Fruit fly (Drosophila melanogaster) whole organism, embryonic: ENCODE measurements around the gene Cog3.

Experiments used
- CG13287 ChIP-seq: fragments of 200-800 bp; sonication (Bioruptor generic); IDR thresholded peaks from 2 replicates; pipeline ENCODE4 v1.3.6; 2022; ENCODE audit warnings: missing biosample characterization, missing genetic modification characterization; ENCODE audit not compliant: partially characterized antibody
- CG13775 ChIP-seq: fragments of 200-800 bp; sonication (Bioruptor generic); optimal IDR thresholded peaks from 3 replicates; lab custom pipeline; 2017; ENCODE audit warnings: missing biosample characterization, mild to moderate bottlenecking, missing genetic modification characterization
- CG1602 ChIP-seq: fragments of 200-800 bp; sonication (Bioruptor generic); optimal IDR thresholded peaks from 3 replicates; lab custom pipeline; 2016; ENCODE audit warnings: missing biosample characterization, missing genetic modification characterization
- CG17802 ChIP-seq: fragments of 200-800 bp; sonication (Bioruptor generic); optimal IDR thresholded peaks from 2 replicates; lab custom pipeline; 2018; ENCODE audit warnings: missing biosample characterization, mild to moderate bottlenecking, missing genetic modification characterization, moderate library complexity
- CG18011 ChIP-seq: fragments of 200-800 bp; sonication (Bioruptor generic); optimal IDR thresholded peaks from 2 replicates; lab custom pipeline; 2017; ENCODE audit warnings: missing biosample characterization, missing genetic modification characterization, mild to moderate bottlenecking, moderate library complexity, missing genotype
- CG18599 ChIP-seq: fragments of 200-800 bp; sonication (Bioruptor generic); optimal IDR thresholded peaks from 3 replicates; lab custom pipeline; 2017; ENCODE audit warnings: missing biosample characterization, missing genetic modification characterization, mild to moderate bottlenecking, moderate library complexity, missing genetic modification reagents
- CG34376 ChIP-seq: fragments of 200-800 bp; sonication (Bioruptor generic); optimal IDR thresholded peaks from 2 replicates; lab custom pipeline; 2018; ENCODE audit warnings: missing biosample characterization, mild to moderate bottlenecking, missing genetic modification characterization
- Fer2 ChIP-seq: fragments of 200-800 bp; sonication (Bioruptor generic); optimal IDR thresholded peaks from 2 replicates; lab custom pipeline; 2018; ENCODE audit warnings: missing biosample characterization, mild to moderate bottlenecking, missing genetic modification characterization, moderate library complexity
- Lpt ChIP-seq: fragments of >200 bp; optimal IDR thresholded peaks from 2 replicates; lab custom pipeline; 2018; ENCODE audit warnings: missing biosample characterization, missing genetic modification characterization
- Max ChIP-seq: fragments of 200-800 bp; sonication (Bioruptor generic); optimal IDR thresholded peaks from 2 replicates; lab custom pipeline; 2016; ENCODE audit warnings: missing biosample characterization, mild to moderate bottlenecking, missing genetic modification characterization
- Nf-YC ChIP-seq: fragments of 200-800 bp; optimal IDR thresholded peaks from 3 replicates; lab custom pipeline; 2019; ENCODE audit warnings: missing biosample characterization, mild to moderate bottlenecking, missing genetic modification characterization, moderate library complexity
- Oli ChIP-seq: fragments of 200-800 bp; sonication (Bioruptor generic); optimal IDR thresholded peaks from 2 replicates; lab custom pipeline; 2018; ENCODE audit warnings: missing biosample characterization, mild to moderate bottlenecking, missing genetic modification characterization, moderate library complexity
- ham ChIP-seq: fragments of 200-800 bp; sonication (Bioruptor generic); IDR thresholded peaks from 2 replicates; pipeline ENCODE4 v1.3.6; 2022; ENCODE audit warnings: missing biosample characterization, missing genetic modification characterization
- nmo ChIP-seq: fragments of 200-800 bp; sonication (Bioruptor generic); optimal IDR thresholded peaks from 2 replicates; lab custom pipeline; 2018; ENCODE audit warnings: missing biosample characterization, mild to moderate bottlenecking, missing genetic modification characterization, moderate library complexity

dm6 chr2L:3444789-3445188 is 12.1 kb downstream of the Cog3 start:
- TF ChIP-seq CG13775 (peak; percentile 4), CG13287 (GFP tag; lab: Robert Waterston, UW) (no peak), Oli (tag; lab: Kevin White, UChicago) (peak; percentile 49), CG34376 (GFP tag; lab: Kevin White, UChicago) (no peak), CG1602 (GFP tag; lab: Kevin White, UChicago) (peak; percentile 5), Nf-YC (tag; lab: Kevin White, UChicago) (no peak), Fer2 (tag; lab: Kevin White, UChicago) (no peak), Max (GFP tag; lab: Kevin White, UChicago) (no peak), ham (no peak), Lpt (no peak), nmo (GFP tag; lab: Kevin White, UChicago) (peak; percentile 35), CG17802 (no peak), CG18011 (no peak), CG18599 (GFP tag; lab: Kevin White, UChicago) (no peak)
